Fruit fly (Drosophila melanogaster): Measurements from ENCODE around the gene Nemp.

The Nemp gene

DNA sequence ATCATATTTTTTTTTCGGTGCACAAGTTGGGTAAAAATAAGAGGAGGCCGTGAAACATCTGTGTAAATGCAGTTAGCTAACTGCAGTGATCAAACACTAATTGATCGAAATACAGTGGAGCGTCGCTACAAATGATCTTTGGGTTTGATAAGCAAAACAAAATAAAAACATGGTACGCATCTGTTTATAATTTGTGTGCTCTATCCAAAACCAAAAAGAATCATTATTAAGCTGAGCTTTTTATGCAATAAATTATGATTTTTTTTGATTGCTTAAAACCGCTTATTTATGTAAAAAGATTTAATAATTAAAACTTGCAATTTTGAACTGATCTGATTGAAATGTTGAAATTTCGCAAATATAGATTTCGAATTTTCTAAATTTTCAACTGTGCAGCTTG, 15.4 kb upstream of the Nemp start (continued):
- no peak for TF ChIP-seq abd-A (tag; optimal IDR thresholded peaks at IDR 0.05)
- TF ChIP-seq zfh1 (GFP tag; IDR thresholded peaks at IDR 0.05) = peak; percentile 31; the same call in 1 of the 3 replicates
- TF ChIP-seq ato (GFP tag; IDR thresholded peaks at IDR 0.05; ENCODE audit: partially characterized antibody) = no peak
- TF ChIP-seq crc (GFP tag; optimal IDR thresholded peaks at IDR 0.05) = no peak
- peak in 1 of 2 experiments; percentile 5 for TF ChIP-seq bsh (GFP tag; optimal IDR thresholded peaks at IDR 0.05)
- TF ChIP-seq sens (GFP tag) = peak; percentile 87
- peak; percentile 18 for TF ChIP-seq CG17385 (GFP tag; optimal IDR thresholded peaks at IDR 0.05)
- no peak for TF ChIP-seq so (GFP tag; IDR thresholded peaks at IDR 0.05)
- TF ChIP-seq nmo (GFP tag; optimal IDR thresholded peaks at IDR 0.05) = peak; percentile 6
- no peak for TF ChIP-seq zen (tag; optimal IDR thresholded peaks at IDR 0.05)
- TF ChIP-seq CG13624 (GFP tag; optimal IDR thresholded peaks at IDR 0.05) = no peak
- no peak for TF ChIP-seq Deaf1 (tag; optimal IDR thresholded peaks at IDR 0.05)
- peak; percentile 10 for TF ChIP-seq Asciz (GFP tag; optimal IDR thresholded peaks at IDR 0.05)
- no peak for TF ChIP-seq CG10462 (GFP tag; optimal IDR thresholded peaks at IDR 0.05)
- no peak for TF ChIP-seq CG30431 (GFP tag; optimal IDR thresholded peaks at IDR 0.05)
- TF ChIP-seq gt (GFP tag; IDR thresholded peaks at IDR 0.05) = no peak
- peak; percentile 29 for TF ChIP-seq phol (tag; optimal IDR thresholded peaks at IDR 0.05)
- TF ChIP-seq CG16815 (GFP tag; optimal IDR thresholded peaks at IDR 0.05) = no peak
- no peak for TF ChIP-seq CG6813 (GFP tag; optimal IDR thresholded peaks at IDR 0.05)
- TF ChIP-seq Poxn (GFP tag; IDR thresholded peaks at IDR 0.05) = no peak
- TF ChIP-seq Stat92E (GFP tag; optimal IDR thresholded peaks at IDR 0.05) = no peak
- TF ChIP-seq CG6765 (GFP tag; optimal IDR thresholded peaks at IDR 0.05) = no peak
- TF ChIP-seq CG12942 (GFP tag; optimal IDR thresholded peaks at IDR 0.05) = no peak
- TF ChIP-seq crol (GFP tag; IDR thresholded peaks at IDR 0.05) = no peak
- TF ChIP-seq hth (optimal IDR thresholded peaks at IDR 0.05) = no peak
- TF ChIP-seq ttk (GFP tag; IDR thresholded peaks at IDR 0.05) = no peak
- TF ChIP-seq Doc2 (GFP tag; IDR thresholded peaks at IDR 0.05) = no peak
- no peak for TF ChIP-seq trem (tag; optimal IDR thresholded peaks at IDR 0.05)
- TF ChIP-seq Sox102F (GFP tag; optimal IDR thresholded peaks at IDR 0.05) = peak; percentile 19
- peak; percentile 31 for TF ChIP-seq CG7839 (tag; optimal IDR thresholded peaks at IDR 0.05)
- peak; percentile 13 for TF ChIP-seq az2 (GFP tag; optimal IDR thresholded peaks at IDR 0.05)
- TF ChIP-seq ATbp (GFP tag; optimal IDR thresholded peaks at IDR 0.05) = peak; percentile 29
- no peak for TF ChIP-seq disco-r (GFP tag; optimal IDR thresholded peaks at IDR 0.05)
- peak; percentile 21; the same call in 1 of the 2 replicates for TF ChIP-seq CG31441 (GFP tag; IDR thresholded peaks at IDR 0.05)
- no peak for TF ChIP-seq insv (GFP tag; optimal IDR thresholded peaks at IDR 0.05)
- no peak for TF ChIP-seq caup (GFP tag; optimal IDR thresholded peaks at IDR 0.05; ENCODE audit: severe bottlenecking)
- TF ChIP-seq org-1 (GFP tag; optimal IDR thresholded peaks at IDR 0.05) = no peak
- peak; percentile 51 for TF ChIP-seq gem (tag; optimal IDR thresholded peaks at IDR 0.05)
- no peak for TF ChIP-seq en (GFP tag; optimal IDR thresholded peaks at IDR 0.05)
- TF ChIP-seq ERR (GFP tag; optimal IDR thresholded peaks at IDR 0.05) = no peak
- TF ChIP-seq scrt (GFP tag; optimal IDR thresholded peaks at IDR 0.05) = no peak
- TF ChIP-seq cg (GFP tag; optimal IDR thresholded peaks at IDR 0.05) = no peak
- TF ChIP-seq wek (GFP tag; optimal IDR thresholded peaks at IDR 0.05) = no peak
- TF ChIP-seq Ets65A (GFP tag) = peak; percentile 9
- TF ChIP-seq grau (tag; optimal IDR thresholded peaks at IDR 0.05) = peak; percentile 69
- no peak for TF ChIP-seq CG18619 (GFP tag; optimal IDR thresholded peaks at IDR 0.05)
- TF ChIP-seq jigr1 (GFP tag; IDR thresholded peaks at IDR 0.05) = no peak
- TF ChIP-seq CG8388 (GFP tag; optimal IDR thresholded peaks at IDR 0.05) = peak; percentile 2
- no peak for TF ChIP-seq Opbp (GFP tag; IDR thresholded peaks at IDR 0.05; ENCODE audit: partially characterized antibody)
- TF ChIP-seq Lim3 (GFP tag; IDR thresholded peaks at IDR 0.05) = no peak
- TF ChIP-seq CG14441 (GFP tag; IDR thresholded peaks at IDR 0.05) = no peak

Measured in whole organism, embryonic.